Fruit fly (Drosophila melanogaster): ENCODE data around the gene CG34302.

Gene CG34302

DNA sequence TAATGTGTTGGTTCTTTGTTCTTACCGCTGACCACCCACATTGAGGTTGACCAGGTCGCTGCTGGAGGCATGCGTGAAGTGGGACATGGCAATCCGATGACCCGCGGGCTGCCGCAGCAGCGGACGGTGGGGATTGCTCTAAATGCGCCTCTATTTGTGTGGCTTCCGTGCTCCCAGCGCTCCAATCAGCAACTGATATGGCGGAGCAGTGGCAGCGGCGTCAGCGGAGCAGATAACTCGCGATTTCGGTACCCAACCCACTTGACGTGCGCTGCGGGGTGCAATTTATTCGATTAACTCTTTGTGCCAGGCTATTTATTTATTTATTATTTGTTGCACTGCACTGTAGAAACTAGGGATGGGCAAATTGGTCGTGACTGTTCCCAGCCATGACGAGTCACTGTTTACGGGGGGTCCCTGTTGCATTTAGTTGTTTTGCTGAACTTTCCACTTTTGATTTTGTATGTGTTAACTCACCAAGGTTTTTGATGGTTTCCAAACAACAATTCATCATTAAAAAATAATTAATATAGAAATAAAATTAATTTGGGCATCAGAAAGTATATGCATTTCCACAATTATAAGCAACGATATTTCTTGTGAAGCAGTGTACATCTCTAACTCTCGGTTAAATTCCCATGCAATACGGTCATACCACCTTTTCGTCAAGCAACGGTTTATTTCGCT lies 22.8 kb downstream of the CG34302 start, which contains the start of the genes CG9467 and CG8526 (continued):
- TF ChIP-seq Hmr (GFP tag; optimal IDR thresholded peaks at IDR 0.05) (peak; percentile 74), shn (GFP tag; optimal IDR thresholded peaks at IDR 0.05) (no peak), dpn (GFP tag; optimal IDR thresholded peaks at IDR 0.05) (peak; percentile 52 to 71), az2 (GFP tag; optimal IDR thresholded peaks at IDR 0.05) (peak; percentile 23), lola (GFP tag; optimal IDR thresholded peaks at IDR 0.05) (peak in 1 of 3 experiments; percentile 74), CG3726 (GFP tag; IDR thresholded peaks at IDR 0.05) (no peak; the same call in 2 of the 3 replicates), kah (GFP tag; optimal IDR thresholded peaks at IDR 0.05) (no peak), CG12104 (GFP tag; optimal IDR thresholded peaks at IDR 0.05) (peak; percentile 58), Ada2b (GFP tag; IDR thresholded peaks at IDR 0.05) (0 out of 2 replicates have a peak, but pooled peaks have one; percentile 8), CG9727 (GFP tag; optimal IDR thresholded peaks at IDR 0.05) (peak; percentile 69), CG32767 (GFP tag; IDR thresholded peaks at IDR 0.05) (peak; percentile 30; the same call in 1 of the 2 replicates), cad (GFP tag; optimal IDR thresholded peaks at IDR 0.05) (no peak), E2f2 (GFP tag; IDR thresholded peaks at IDR 0.05) (peak; percentile 82), Gsc (GFP tag; IDR thresholded peaks at IDR 0.05) (no peak), CG1832 (GFP tag; optimal IDR thresholded peaks at IDR 0.05) (no peak), bbx (GFP tag; IDR thresholded peaks at IDR 0.05; ENCODE audit: partially characterized antibody) (peak; percentile 32; the same call in 1 of the 2 replicates), Chrac-16 (GFP tag; optimal IDR thresholded peaks at IDR 0.05) (peak; percentile 74), Scr (GFP tag; IDR thresholded peaks at IDR 0.05; ENCODE audit: partially characterized antibody) (peak; percentile 90), Fer3 (tag; optimal IDR thresholded peaks at IDR 0.05) (peak; percentile 53), sug (tag; optimal IDR thresholded peaks at IDR 0.05) (peak; percentile 100), Dbx (GFP tag; IDR thresholded peaks at IDR 0.05) (peak; percentile 70; the same call in 2 of the 3 replicates), sisA (GFP tag; IDR thresholded peaks at IDR 0.05) (peak; percentile 58; the same call in 1 of the 2 replicates), CG13123 (GFP tag; optimal IDR thresholded peaks at IDR 0.05) (no peak), Dref (GFP tag; IDR thresholded peaks at IDR 0.05) (peak; percentile 34; the same call in 1 of the 2 replicates), twi (tag; optimal IDR thresholded peaks at IDR 0.05) (peak; percentile 55), CG14050 (GFP tag; IDR thresholded peaks at IDR 0.05) (no peak), zf30C (GFP tag; optimal IDR thresholded peaks at IDR 0.05) (no peak), toy (GFP tag; IDR thresholded peaks at IDR 0.05) (no peak), BtbVII (GFP tag; optimal IDR thresholded peaks at IDR 0.05) (no peak), tgo (GFP tag; IDR thresholded peaks at IDR 0.05) (peak; percentile 48; the same call in 2 of the 3 replicates), Asciz (GFP tag; optimal IDR thresholded peaks at IDR 0.05) (no peak), Ets65A (GFP tag) (peak; percentile 93), bigmax (GFP tag; optimal IDR thresholded peaks at IDR 0.05) (no peak), wor (GFP tag; IDR thresholded peaks at IDR 0.05) (no peak), row (GFP tag; IDR thresholded peaks at IDR 0.05) (peak; percentile 97), ac (GFP tag; optimal IDR thresholded peaks at IDR 0.05) (no peak), CG15073 (GFP tag; optimal IDR thresholded peaks at IDR 0.05) (peak; percentile 54), nerfin-1 (tag; optimal IDR thresholded peaks at IDR 0.05) (peak; percentile 87), Pdp1 (GFP tag; optimal IDR thresholded peaks at IDR 0.05) (no peak), ftz-f1 (GFP tag; optimal IDR thresholded peaks at IDR 0.05) (no peak), Dll (GFP tag; IDR thresholded peaks at IDR 0.05; ENCODE audit: partially characterized antibody) (peak; percentile 88), lab (GFP tag; optimal IDR thresholded peaks at IDR 0.05) (no peak), Lhr (GFP tag; optimal IDR thresholded peaks at IDR 0.05) (peak; percentile 66), gfzf (GFP tag; optimal IDR thresholded peaks at IDR 0.05) (peak; percentile 70), CG6254 (GFP tag; optimal IDR thresholded peaks at IDR 0.05) (peak; percentile 61), CG10274 (GFP tag; optimal IDR thresholded peaks at IDR 0.05) (no peak), CG7745 (tag; optimal IDR thresholded peaks at IDR 0.05) (no peak), CG11723 (GFP tag; optimal IDR thresholded peaks at IDR 0.05) (no peak), CG8924 (tag; optimal IDR thresholded peaks at IDR 0.05) (peak; percentile 77)

Data from whole organism, embryonic.